Fruit fly (Drosophila melanogaster): ENCODE results near the gene tut.
A peak's percentile ranks its signal among the peaks of the same experiment; 100 is the strongest.

DNA sequence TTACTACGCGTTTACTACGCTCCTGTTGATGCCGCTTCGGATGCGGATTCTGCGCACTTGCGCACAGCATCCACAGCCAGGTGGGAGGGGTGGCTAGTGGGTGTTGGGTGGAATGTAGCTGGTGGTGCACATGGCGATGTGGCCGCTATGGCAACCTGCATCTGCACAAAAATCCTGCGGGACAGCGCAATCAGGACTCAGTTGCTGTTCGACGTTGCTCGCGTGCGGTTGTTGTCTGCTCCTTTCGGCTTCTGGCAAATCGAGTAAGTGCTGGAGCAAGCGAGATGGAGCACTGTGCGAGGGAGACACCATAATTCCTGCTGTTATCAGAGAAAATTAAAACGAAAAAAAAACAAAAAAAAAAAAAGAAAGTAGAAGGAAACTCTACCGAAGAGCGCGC lies 30.4 kb upstream of the tut start:
- TF ChIP-seq CG11762 (GFP tag; optimal IDR thresholded peaks at IDR 0.05; ENCODE audit: insufficient read depth): no peak
- no peak for TF ChIP-seq CG16779 (tag; optimal IDR thresholded peaks at IDR 0.05)
- TF ChIP-seq CG6163 (GFP tag; IDR thresholded peaks at IDR 0.05): peak; percentile 35; the same call in 1 of the 3 replicates
- TF ChIP-seq lz (GFP tag; optimal IDR thresholded peaks at IDR 0.05): no peak
- TF ChIP-seq fd59A (GFP tag; optimal IDR thresholded peaks at IDR 0.05): no peak
- TF ChIP-seq Eip75B (GFP tag; optimal IDR thresholded peaks at IDR 0.05): no peak
- TF ChIP-seq CG7368 (GFP tag; optimal IDR thresholded peaks at IDR 0.05): peak; percentile 41
- TF ChIP-seq salr (GFP tag; optimal IDR thresholded peaks at IDR 0.05): no peak
- TF ChIP-seq Blimp-1 (GFP tag; optimal IDR thresholded peaks at IDR 0.05): no peak
- TF ChIP-seq CG6808 (GFP tag; optimal IDR thresholded peaks at IDR 0.05): peak; percentile 23

Measured in whole organism, prepupa.